Fruit fly (Drosophila melanogaster) whole organism, embryonic: ENCODE measurements around the gene wrd.

ENCODE experiments used
- B-H1 ChIP-seq: fragments of 200-800 bp; sonication (Bioruptor generic); IDR thresholded peaks from 3 replicates; pipeline ENCODE4 v1.3.6; 2022; ENCODE audit warnings: missing biosample characterization, missing genetic modification characterization
- BEAF-32 ChIP-seq: fragments of 200-800 bp; sonication (Bioruptor generic); optimal IDR thresholded peaks from 3 replicates; lab custom pipeline; 2017; ENCODE audit warnings: missing biosample characterization, missing genetic modification characterization, mild to moderate bottlenecking, moderate library complexity, missing genetic modification reagents
- Bdp1 ChIP-seq: fragments of 200-800 bp; sonication (Bioruptor generic); optimal IDR thresholded peaks from 3 replicates; lab custom pipeline; 2016; ENCODE audit warnings: missing biosample characterization, missing genetic modification characterization
- CG1024 ChIP-seq: fragments of 200-800 bp; sonication (Bioruptor generic); IDR thresholded peaks from 2 replicates; pipeline ENCODE4 v1.3.6; 2022; ENCODE audit warnings: missing biosample characterization, missing genetic modification characterization
- CG11093 ChIP-seq: fragments of 200-800 bp; sonication (Bioruptor generic); IDR thresholded peaks from 3 replicates; pipeline ENCODE4 v1.3.6; 2022; ENCODE audit warnings: missing biosample characterization, missing genetic modification characterization
- CG11560 ChIP-seq: fragments of 200-800 bp; sonication (Bioruptor generic); IDR thresholded peaks from 3 replicates; pipeline ENCODE4 v1.3.6; 2022; ENCODE audit warnings: missing biosample characterization, missing genetic modification characterization
- CG11723 ChIP-seq: fragments of 200-800 bp; sonication (Bioruptor generic); optimal IDR thresholded peaks from 2 replicates; lab custom pipeline; 2017; ENCODE audit warnings: missing biosample characterization, mild to moderate bottlenecking, missing genetic modification characterization
- CG12071 ChIP-seq: fragments of 200-800 bp; sonication (Bioruptor generic); optimal IDR thresholded peaks from 3 replicates; lab custom pipeline; 2018; ENCODE audit warnings: missing biosample characterization, mild to moderate bottlenecking, missing genetic modification characterization
- CG15073 ChIP-seq: fragments of 200-800 bp; sonication (Bioruptor generic); optimal IDR thresholded peaks from 2 replicates; lab custom pipeline; 2016; ENCODE audit warnings: missing biosample characterization, missing genetic modification characterization
- CG16815 ChIP-seq: fragments of 200-800 bp; sonication (Bioruptor generic); optimal IDR thresholded peaks from 3 replicates; lab custom pipeline; 2017; ENCODE audit warnings: missing biosample characterization, mild to moderate bottlenecking, missing genetic modification characterization
- CG17186 ChIP-seq: fragments of 200-800 bp; sonication (Bioruptor generic); optimal IDR thresholded peaks from 3 replicates; lab custom pipeline; 2017; ENCODE audit warnings: missing biosample characterization, missing genetic modification reagents, missing genetic modification characterization
- CG17829 ChIP-seq: fragments of 200-800 bp; optimal IDR thresholded peaks from 2 replicates; lab custom pipeline; 2019; ENCODE audit warnings: missing biosample characterization, mild to moderate bottlenecking, missing genetic modification characterization, moderate library complexity
- CG2120 ChIP-seq: fragments of 200-800 bp; sonication (Bioruptor generic); optimal IDR thresholded peaks from 3 replicates; lab custom pipeline; 2016; ENCODE audit warnings: missing biosample characterization, missing genetic modification characterization
- CG2202 ChIP-seq: fragments of 200-800 bp; sonication (Bioruptor generic); optimal IDR thresholded peaks from 2 replicates; lab custom pipeline; 2018; ENCODE audit warnings: missing biosample characterization, mild to moderate bottlenecking, missing genetic modification characterization
- CG2678 ChIP-seq: fragments of 200-800 bp; sonication (Bioruptor generic); optimal IDR thresholded peaks from 3 replicates; lab custom pipeline; 2019; ENCODE audit warnings: missing biosample characterization, mild to moderate bottlenecking, missing genetic modification characterization, moderate library complexity
- CG3838 ChIP-seq: fragments of 200-800 bp; sonication (Bioruptor generic); optimal IDR thresholded peaks from 3 replicates; lab custom pipeline; 2016; ENCODE audit warnings: missing biosample characterization, missing genetic modification characterization
- CG4328 ChIP-seq: fragments of 200-800 bp; sonication (Bioruptor generic); optimal IDR thresholded peaks from 3 replicates; lab custom pipeline; 2017; ENCODE audit warnings: missing biosample characterization, missing genetic modification reagents, missing genetic modification characterization
- CG4404 ChIP-seq: fragments of 200-800 bp; sonication (Bioruptor generic); IDR thresholded peaks from 2 replicates; pipeline ENCODE4 v1.3.6; 2022; ENCODE audit warnings: missing biosample characterization, missing genetic modification characterization
- CG6654 ChIP-seq: fragments of 200-800 bp; sonication (Bioruptor generic); optimal IDR thresholded peaks from 2 replicates; lab custom pipeline; 2017; ENCODE audit warnings: missing biosample characterization, mild to moderate bottlenecking, missing genetic modification characterization
- CG6791 ChIP-seq: fragments of 200-800 bp; sonication (Bioruptor generic); IDR thresholded peaks from 3 replicates; pipeline ENCODE4 v1.3.6; 2022; ENCODE audit warnings: missing biosample characterization, missing genetic modification characterization; ENCODE audit not compliant: partially characterized antibody
- CG7271 ChIP-seq: fragments of 200-800 bp; sonication (Bioruptor generic); optimal IDR thresholded peaks from 2 replicates; lab custom pipeline; 2018; ENCODE audit warnings: missing biosample characterization, mild to moderate bottlenecking, missing genetic modification characterization, moderate library complexity
- CG9437 ChIP-seq: fragments of 200-800 bp; sonication (Bioruptor generic); optimal IDR thresholded peaks from 2 replicates; lab custom pipeline; 2018; ENCODE audit warnings: missing biosample characterization, mild to moderate bottlenecking, missing genetic modification characterization
- CG9797 ChIP-seq: fragments of 200-800 bp; sonication (Bioruptor generic); optimal IDR thresholded peaks from 3 replicates; lab custom pipeline; 2018; ENCODE audit warnings: missing biosample characterization, mild to moderate bottlenecking, missing genetic modification characterization
- CkIIα-i1 ChIP-seq: fragments of 200-800 bp; sonication (Bioruptor generic); IDR thresholded peaks from 2 replicates; pipeline ENCODE4 v1.3.6; 2022; ENCODE audit warnings: missing biosample characterization, missing genetic modification characterization
- Dbx ChIP-seq: fragments of 200-800 bp; sonication (Bioruptor generic); IDR thresholded peaks from 3 replicates; pipeline ENCODE4 v1.3.6; 2022; ENCODE audit warnings: missing biosample characterization, missing genetic modification characterization
- Ets65A ChIP-seq: fragments of 200-800 bp; sonication (Bioruptor generic); peaks from one replicate; lab custom pipeline; 2016; ENCODE audit warnings: missing biosample characterization, missing genetic modification characterization
- Fer1 ChIP-seq: fragments of 200-800 bp; sonication (Bioruptor generic); optimal IDR thresholded peaks from 2 replicates; lab custom pipeline; 2017; ENCODE audit warnings: missing biosample characterization, mild to moderate bottlenecking, missing genetic modification characterization
- H2.0 ChIP-seq: fragments of 200-800 bp; sonication (Bioruptor generic); IDR thresholded peaks from 2 replicates; pipeline ENCODE4 v1.3.6; 2022; ENCODE audit warnings: missing biosample characterization, missing genetic modification characterization
- Hand ChIP-seq: fragments of 200-800 bp; sonication (Bioruptor generic); optimal IDR thresholded peaks from 2 replicates; lab custom pipeline; 2017; ENCODE audit warnings: mild to moderate bottlenecking, missing biosample characterization, missing genetic modification reagents, missing genetic modification characterization
- Kr ChIP-seq: fragments of 200-800 bp; sonication (Bioruptor generic); optimal IDR thresholded peaks from 2 replicates; lab custom pipeline; 2017; ENCODE audit warnings: missing biosample characterization, mild to moderate bottlenecking, missing genetic modification characterization
- Mrtf ChIP-seq: fragments of 200-800 bp; sonication (Bioruptor generic); IDR thresholded peaks from 3 replicates; pipeline ENCODE4 v1.3.6; 2022; ENCODE audit warnings: missing biosample characterization, missing genetic modification characterization
- Side ChIP-seq: fragments of 200-800 bp; sonication (Bioruptor generic); optimal IDR thresholded peaks from 2 replicates; lab custom pipeline; 2016; ENCODE audit warnings: missing biosample characterization, missing genetic modification characterization
- amos ChIP-seq: fragments of 200-800 bp; sonication (Bioruptor generic); IDR thresholded peaks from 2 replicates; pipeline ENCODE4 v1.3.6; 2022; ENCODE audit warnings: missing biosample characterization, missing genetic modification characterization; ENCODE audit not compliant: partially characterized antibody
- aop ChIP-seq: fragments of 200-800 bp; sonication (Bioruptor generic); IDR thresholded peaks from 2 replicates; pipeline ENCODE4 v1.3.6; 2022; ENCODE audit warnings: missing biosample characterization, missing genetic modification characterization
- ap ChIP-seq: fragments of 200-800 bp; sonication (Bioruptor generic); IDR thresholded peaks from 2 replicates; pipeline ENCODE4 v1.3.6; 2022; ENCODE audit warnings: missing biosample characterization, missing genetic modification characterization
- bigmax ChIP-seq: fragments of 200-800 bp; sonication (Bioruptor generic); optimal IDR thresholded peaks from 2 replicates; lab custom pipeline; 2018; ENCODE audit warnings: missing biosample characterization, mild to moderate bottlenecking, missing genetic modification characterization
- cas ChIP-seq: fragments of 200-800 bp; sonication (Bioruptor generic); IDR thresholded peaks from 2 replicates; pipeline ENCODE4 v1.3.6; 2022; ENCODE audit warnings: missing biosample characterization, missing genetic modification characterization
- cato ChIP-seq: fragments of 200-800 bp; sonication (Bioruptor generic); optimal IDR thresholded peaks from 2 replicates; lab custom pipeline; 2016; ENCODE audit warnings: missing biosample characterization, missing genetic modification characterization, borderline replicate concordance
- dan ChIP-seq: fragments of 200-800 bp; sonication (Bioruptor generic); IDR thresholded peaks from 2 replicates; pipeline ENCODE4 v1.3.6; 2022; ENCODE audit warnings: missing biosample characterization, missing genetic modification characterization
- dati ChIP-seq: fragments of 200-800 bp; sonication (Bioruptor generic); IDR thresholded peaks from 2 replicates; pipeline ENCODE4 v1.3.6; 2022; ENCODE audit warnings: missing biosample characterization, missing genetic modification characterization
- dysf ChIP-seq: fragments of 200-800 bp; sonication (Bioruptor generic); IDR thresholded peaks from 3 replicates; pipeline ENCODE4 v1.3.6; 2022; ENCODE audit warnings: missing biosample characterization, missing genetic modification characterization
- gt ChIP-seq: fragments of 200-800 bp; sonication (Bioruptor generic); IDR thresholded peaks from 2 replicates; pipeline ENCODE4 v1.3.6; 2022; ENCODE audit warnings: missing biosample characterization, missing genetic modification characterization
- lilli ChIP-seq: fragments of 200-800 bp; sonication (Bioruptor generic); optimal IDR thresholded peaks from 3 replicates; lab custom pipeline; 2016; ENCODE audit warnings: missing biosample characterization, missing genetic modification characterization
- oc ChIP-seq: fragments of 200-800 bp; sonication (Bioruptor generic); optimal IDR thresholded peaks from 2 replicates; lab custom pipeline; 2018; ENCODE audit warnings: missing biosample characterization, mild to moderate bottlenecking, missing genetic modification characterization, moderate library complexity
- sd ChIP-seq: fragments of 200-800 bp; sonication (Bioruptor generic); optimal IDR thresholded peaks from 3 replicates; lab custom pipeline; 2018; ENCODE audit warnings: missing biosample characterization, mild to moderate bottlenecking, missing genetic modification characterization, moderate library complexity
- shn ChIP-seq: fragments of 200-800 bp; sonication (Bioruptor generic); optimal IDR thresholded peaks from 3 replicates; lab custom pipeline; 2016; ENCODE audit warnings: missing biosample characterization, missing genetic modification characterization
- ssp ChIP-seq: fragments of 200-800 bp; sonication (Bioruptor generic); IDR thresholded peaks from 2 replicates; pipeline ENCODE4 v1.3.6; 2022; ENCODE audit warnings: missing biosample characterization, missing genetic modification characterization
- tgo ChIP-seq: fragments of 200-800 bp; sonication (Bioruptor generic); IDR thresholded peaks from 3 replicates; pipeline ENCODE4 v1.3.6; 2022; ENCODE audit warnings: missing biosample characterization, missing genetic modification characterization
- trem ChIP-seq: fragments of 200-800 bp; optimal IDR thresholded peaks from 3 replicates; lab custom pipeline; 2019; ENCODE audit warnings: missing biosample characterization, mild to moderate bottlenecking, missing genetic modification characterization, moderate library complexity
- unpg ChIP-seq: fragments of 200-800 bp; sonication (Bioruptor generic); optimal IDR thresholded peaks from 3 replicates; lab custom pipeline; 2018; ENCODE audit warnings: missing biosample characterization, mild to moderate bottlenecking, missing genetic modification characterization, moderate library complexity

The wrd gene

dm6 chr3R:18196991-18197801 is 29.6 kb downstream of the wrd start (continued):
- TF ChIP-seq CG15073 (no peak), Dbx (GFP tag; lab: Robert Waterston, UW) (no peak), CG7271 (no peak), CG4404 (GFP tag; lab: Robert Waterston, UW) (no peak), dysf (GFP tag; lab: Robert Waterston, UW) (no peak), unpg (GFP tag; lab: Kevin White, UChicago) (peak; percentile 58), CG9437 (GFP tag; lab: Kevin White, UChicago) (peak; percentile 84), dan (GFP tag; lab: Robert Waterston, UW) (no peak), Fer1 (GFP tag; lab: Kevin White, UChicago) (no peak), ssp (GFP tag; lab: Robert Waterston, UW) (no peak), shn (GFP tag; lab: Kevin White, UChicago) (no peak), dati (GFP tag; lab: Robert Waterston, UW) (no peak), cas (GFP tag; lab: Robert Waterston, UW) (no peak), bigmax (GFP tag; lab: Kevin White, UChicago) (no peak), CG11723 (GFP tag; lab: Kevin White, UChicago) (no peak), Ets65A (no peak), Kr (GFP tag; lab: Kevin White, UChicago) (no peak), Mrtf (GFP tag; lab: Robert Waterston, UW) (no peak), CG6791 (GFP tag; lab: Robert Waterston, UW) (no peak), CG17829 (tag; lab: Kevin White, UChicago) (peak; percentile 50), oc (tag; lab: Kevin White, UChicago) (peak; percentile 58), CG11093 (GFP tag; lab: Robert Waterston, UW) (peak; percentile 37; the same call in 2 of the 3 replicates), aop (GFP tag; lab: Robert Waterston, UW) (no peak), CG4328 (GFP tag; lab: Kevin White, UChicago) (peak; percentile 37), CG6654 (GFP tag; lab: Kevin White, UChicago) (peak; percentile 36), BEAF-32 (peak; percentile 1), CG16815 (GFP tag; lab: Kevin White, UChicago) (peak; percentile 66), CG9797 (GFP tag; lab: Kevin White, UChicago) (no peak), Side (GFP tag; lab: Kevin White, UChicago) (no peak), tgo (no peak), CG1024 (GFP tag; lab: Robert Waterston, UW) (no peak), CG3838 (GFP tag; lab: Kevin White, UChicago) (no peak), trem (no peak), gt (GFP tag; lab: Robert Waterston, UW) (no peak), CG2120 (GFP tag; lab: Kevin White, UChicago) (peak; percentile 61), H2.0 (GFP tag; lab: Robert Waterston, UW) (no peak), CG2202 (tag; lab: Kevin White, UChicago) (no peak), CG12071 (GFP tag; lab: Kevin White, UChicago) (no peak), CG2678 (tag; lab: Kevin White, UChicago) (peak; percentile 80), amos (GFP tag; lab: Robert Waterston, UW) (no peak), cato (GFP tag; lab: Kevin White, UChicago) (peak; percentile 44), B-H1 (no peak), sd (tag; lab: Kevin White, UChicago) (peak; percentile 81), Bdp1 (GFP tag; lab: Kevin White, UChicago) (no peak), CG17186 (GFP tag; lab: Kevin White, UChicago) (no peak), Hand (GFP tag; lab: Kevin White, UChicago) (peak; percentile 8), CG11560 (tag; lab: Robert Waterston, UW) (no peak), CkIIα-i1 (GFP tag; lab: Robert Waterston, UW) (no peak), ap (GFP tag; lab: Robert Waterston, UW) (no peak), lilli (GFP tag; lab: Kevin White, UChicago) (peak; percentile 41)
